Fruit fly (Drosophila melanogaster) whole organism, adult: ENCODE data around the gene Or85e.
A peak's percentile ranks its signal among the peaks of the same experiment; 100 is the strongest.

ENCODE experiments used
- CG11617 ChIP-seq: fragments of 200-800 bp; sonication (Bioruptor generic); optimal IDR thresholded peaks from 2 replicates; lab custom pipeline; 2017; ENCODE audit warnings: mild to moderate bottlenecking, missing biosample characterization, missing genetic modification reagents, missing genetic modification characterization
- CG12768 ChIP-seq: fragments of 200-800 bp; sonication (Bioruptor generic); optimal IDR thresholded peaks from 2 replicates; lab custom pipeline; 2017; ENCODE audit warnings: missing biosample characterization, missing genetic modification characterization, mild to moderate bottlenecking, moderate library complexity, missing genetic modification reagents
- CG14711 ChIP-seq: fragments of 200-800 bp; sonication (Bioruptor generic); optimal IDR thresholded peaks from 2 replicates; lab custom pipeline; 2018; ENCODE audit warnings: missing biosample characterization, mild to moderate bottlenecking, missing genetic modification characterization, moderate library complexity
- CG1620 ChIP-seq: fragments of 200-800 bp; sonication (Bioruptor generic); optimal IDR thresholded peaks from 2 replicates; lab custom pipeline; 2016; ENCODE audit warnings: missing biosample characterization, missing genetic modification characterization
- CG33017 ChIP-seq: fragments of 200-800 bp; sonication (Bioruptor generic); optimal IDR thresholded peaks from 2 replicates; lab custom pipeline; 2018; ENCODE audit warnings: missing biosample characterization, mild to moderate bottlenecking, missing genetic modification characterization, moderate library complexity
- CG5204 ChIP-seq: fragments of 200-800 bp; sonication (Bioruptor generic); optimal IDR thresholded peaks from 2 replicates; lab custom pipeline; 2016; ENCODE audit warnings: missing biosample characterization, missing genetic modification characterization
- CG7045 ChIP-seq: fragments of 200-800 bp; sonication (Bioruptor generic); optimal IDR thresholded peaks from 2 replicates; lab custom pipeline; 2017; ENCODE audit warnings: missing biosample characterization, mild to moderate bottlenecking, missing genetic modification characterization
- CG7101 ChIP-seq: fragments of 200-800 bp; sonication (Bioruptor generic); optimal IDR thresholded peaks from 2 replicates; lab custom pipeline; 2018; ENCODE audit warnings: missing biosample characterization, mild to moderate bottlenecking, missing genetic modification characterization, moderate library complexity
- Clk ChIP-seq: fragments of 200-800 bp; sonication (Bioruptor generic); optimal IDR thresholded peaks from 2 replicates; lab custom pipeline; 2017; ENCODE audit warnings: missing biosample characterization, missing genetic modification characterization
- Crg-1 ChIP-seq: fragments of 200-800 bp; sonication (Bioruptor generic); optimal IDR thresholded peaks from 2 replicates; lab custom pipeline; 2016; ENCODE audit warnings: missing biosample characterization, missing genetic modification characterization
- Hr96 ChIP-seq: fragments of 200-800 bp; sonication (Bioruptor generic); optimal IDR thresholded peaks from 2 replicates; lab custom pipeline; 2016; ENCODE audit warnings: missing biosample characterization, missing genetic modification characterization
- Mnt ChIP-seq: fragments of 200-800 bp; sonication (Bioruptor generic); optimal IDR thresholded peaks from 2 replicates; lab custom pipeline; 2016; ENCODE audit warnings: missing biosample characterization, mild to moderate bottlenecking, missing genetic modification characterization
- bab1 ChIP-seq: fragments of 200-800 bp; sonication (Bioruptor generic); optimal IDR thresholded peaks from 3 replicates; lab custom pipeline; 2019; ENCODE audit warnings: missing biosample characterization, mild to moderate bottlenecking, missing genetic modification characterization, moderate library complexity
- cic ChIP-seq: fragments of 200-800 bp; sonication (Bioruptor generic); optimal IDR thresholded peaks from 2 replicates; lab custom pipeline; 2017; ENCODE audit warnings: missing biosample characterization, mild to moderate bottlenecking, missing genetic modification characterization, moderate library complexity
- cnc ChIP-seq, 2 experiments: fragments of >200 bp; optimal IDR thresholded peaks; 2 replicates each; lab custom pipeline; 2017
- kay ChIP-seq: fragments of 200-800 bp; sonication (Bioruptor generic); peaks from one replicate; lab custom pipeline; 2016; ENCODE audit warnings: missing biosample characterization, missing genetic modification characterization, borderline replicate concordance
- ovo ChIP-seq: fragments of 200-800 bp; sonication (Bioruptor generic); optimal IDR thresholded peaks from 2 replicates; lab custom pipeline; 2016; ENCODE audit warnings: missing biosample characterization, missing genetic modification characterization
- pad ChIP-seq: fragments of 200-800 bp; sonication (Bioruptor generic); optimal IDR thresholded peaks from 3 replicates; lab custom pipeline; 2017; ENCODE audit warnings: missing biosample characterization, missing genetic modification characterization, mild to moderate bottlenecking, moderate library complexity, missing genetic modification reagents
- tj ChIP-seq: fragments of 200-800 bp; sonication (Bioruptor generic); optimal IDR thresholded peaks from 3 replicates; lab custom pipeline; 2017; ENCODE audit warnings: missing biosample characterization, mild to moderate bottlenecking, missing genetic modification characterization, moderate library complexity
- toe ChIP-seq: fragments of 200-800 bp; sonication (Bioruptor generic); optimal IDR thresholded peaks from 2 replicates; lab custom pipeline; 2016; ENCODE audit warnings: missing biosample characterization, missing genetic modification characterization

Or85e gene

dm6 chr3R:8668024-8668856, 32.6 kb upstream of the Or85e start:
- TF ChIP-seq CG14711 (tag; lab: Kevin White, UChicago) (no peak), Crg-1 (GFP tag; lab: Kevin White, UChicago) (no peak), CG12768 (GFP tag; lab: Kevin White, UChicago) (peak; percentile 5), kay (GFP tag; lab: Kevin White, UChicago) (peak; percentile 76), CG7101 (tag; lab: Kevin White, UChicago) (no peak), CG33017 (tag; lab: Kevin White, UChicago) (no peak)

- TF ChIP-seq CG11617 (GFP tag; lab: Kevin White, UChicago): no peak
- TF ChIP-seq Clk (GFP tag; lab: Kevin White, UChicago): no peak
- no peak for TF ChIP-seq pad (GFP tag; lab: Kevin White, UChicago)
- no peak for TF ChIP-seq ovo (GFP tag; lab: Kevin White, UChicago)
- no peak for TF ChIP-seq Crg-1 (GFP tag; lab: Kevin White, UChicago)
- no peak for TF ChIP-seq kay (GFP tag; lab: Kevin White, UChicago)
- no peak for TF ChIP-seq CG5204 (GFP tag; lab: Kevin White, UChicago)
Observed at dm6 chr3R:8667568-8667967, 31.9 kb upstream of the Or85e start, which contains the start of gene CG8036. TSS of gene CG8036 (plus strand) at chr3R:8667868.

- no peak for TF ChIP-seq Hr96 (GFP tag; lab: Kevin White, UChicago)
- no peak for TF ChIP-seq CG33017 (tag; lab: Kevin White, UChicago)
- TF ChIP-seq CG14711 (tag; lab: Kevin White, UChicago): no peak
- TF ChIP-seq pad (GFP tag; lab: Kevin White, UChicago): no peak
- no peak for TF ChIP-seq tj (GFP tag; lab: Kevin White, UChicago)
- no peak for TF ChIP-seq kay (GFP tag; lab: Kevin White, UChicago)
- no peak for TF ChIP-seq toe
- TF ChIP-seq CG12768 (GFP tag; lab: Kevin White, UChicago): no peak
- TF ChIP-seq Mnt (GFP tag; lab: Kevin White, UChicago): no peak
- no peak for TF ChIP-seq CG7101 (tag; lab: Kevin White, UChicago)
- TF ChIP-seq bab1 (GFP tag; lab: Kevin White, UChicago): no peak
- no peak for TF ChIP-seq CG11617 (GFP tag; lab: Kevin White, UChicago)
- TF ChIP-seq cic (GFP tag; lab: Kevin White, UChicago): no peak
- TF ChIP-seq Clk (GFP tag; lab: Kevin White, UChicago): no peak
Observed at dm6 chr3R:8664699-8665340, 29.1 kb upstream of the Or85e start.

dm6 chr3R:8663668-8664283, 28.1 kb upstream of the Or85e start, which contains the start of gene CG8032:
TSS of gene CG8032 (plus strand) at chr3R:8664115.
- TF ChIP-seq CG5204 (GFP tag; lab: Kevin White, UChicago) (no peak), kay (GFP tag; lab: Kevin White, UChicago) (peak; percentile 96), cic (GFP tag; lab: Kevin White, UChicago) (peak; percentile 45), CG12768 (GFP tag; lab: Kevin White, UChicago) (peak; percentile 25), cnc (optimal IDR thresholded peaks at IDR 0.05; lab: Kevin White, UChicago) (no peak), CG7045 (GFP tag; lab: Kevin White, UChicago) (peak; percentile 47), Crg-1 (GFP tag; lab: Kevin White, UChicago) (peak; percentile 59), CG14711 (tag; lab: Kevin White, UChicago) (peak; percentile 53), CG1620 (GFP tag; lab: Kevin White, UChicago) (peak; percentile 69), tj (GFP tag; lab: Kevin White, UChicago) (peak; percentile 25), bab1 (GFP tag; lab: Kevin White, UChicago) (peak; percentile 12), pad (GFP tag; lab: Kevin White, UChicago) (peak; percentile 44), ovo (GFP tag; lab: Kevin White, UChicago) (peak; percentile 48), Clk (GFP tag; lab: Kevin White, UChicago) (no peak), CG7101 (tag; lab: Kevin White, UChicago) (peak; percentile 65), CG11617 (GFP tag; lab: Kevin White, UChicago) (peak; percentile 67), Hr96 (GFP tag; lab: Kevin White, UChicago) (peak; percentile 70), toe (peak; percentile 63), Mnt (GFP tag; lab: Kevin White, UChicago) (peak; percentile 58), CG33017 (tag; lab: Kevin White, UChicago) (no peak)

- TF ChIP-seq Crg-1 (GFP tag; lab: Kevin White, UChicago): no peak
- peak; percentile 61 for TF ChIP-seq kay (GFP tag; lab: Kevin White, UChicago)
Observed at dm6 chr3R:8660661-8661060, 25.0 kb upstream of the Or85e start, which contains the start of gene bel. TSS of gene bel (minus strand) at chr3R:8660761.
